Worm (Caenorhabditis elegans): ENCODE results near the gene C16E9.2.

DNA sequence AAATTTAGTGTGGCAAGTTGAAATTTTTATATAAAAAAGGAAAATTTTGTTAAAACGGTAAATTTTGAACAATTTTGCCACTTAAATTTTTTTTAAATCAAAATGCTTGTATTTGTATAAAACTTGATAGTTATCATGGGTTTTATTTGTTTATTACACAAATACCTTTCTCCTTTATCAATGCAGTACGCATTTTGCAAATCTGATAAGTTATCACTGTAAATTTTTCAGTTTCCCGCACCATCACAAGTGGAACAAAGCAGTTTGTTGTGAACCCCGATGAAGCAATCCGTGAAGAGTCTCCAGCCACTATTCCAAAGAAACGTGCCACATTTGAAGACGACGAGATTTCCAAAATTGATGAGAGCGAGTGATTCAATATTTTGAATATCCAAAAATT is 15.4 kb upstream of the C16E9.2 start:
- TF ChIP-seq nhr-77 (tag; optimal IDR thresholded peaks at IDR 0.05) (no peak), lin-13 (GFP tag; optimal IDR thresholded peaks at IDR 0.05) (no peak), egl-27 (tag; optimal IDR thresholded peaks at IDR 0.05) (no peak), skn-1 (tag; optimal IDR thresholded peaks at IDR 0.05) (no peak), zag-1 (tag; optimal IDR thresholded peaks at IDR 0.05) (no peak), snpc-4 (tag; optimal IDR thresholded peaks at IDR 0.05) (no peak), ama-1 (optimal IDR thresholded peaks at IDR 0.05) (no peak)
